Fruit fly (Drosophila melanogaster) whole organism, pupa: ENCODE data around the gene CG5746.

Experiments used
- CG10348 ChIP-seq: fragments of 200-800 bp; sonication (Bioruptor generic); IDR thresholded peaks from 2 replicates; pipeline ENCODE4 v1.3.6; 2022; ENCODE audit warnings: missing biosample characterization, missing genetic modification characterization
- CG12605 ChIP-seq: fragments of 200-800 bp; sonication (Bioruptor generic); IDR thresholded peaks from 2 replicates; pipeline ENCODE4 v1.3.6; 2022; ENCODE audit warnings: missing biosample characterization, missing genetic modification characterization
- CG13204 ChIP-seq: fragments of 200-800 bp; sonication (Bioruptor generic); optimal IDR thresholded peaks from 2 replicates; lab custom pipeline; 2018; ENCODE audit warnings: missing biosample characterization, mild to moderate bottlenecking, missing genetic modification characterization, moderate library complexity
- CG14655 ChIP-seq: fragments of 200-800 bp; sonication (Bioruptor generic); optimal IDR thresholded peaks from 3 replicates; lab custom pipeline; 2017; ENCODE audit warnings: mild to moderate bottlenecking, missing biosample characterization, missing genetic modification reagents, missing genetic modification characterization
- CG15710 ChIP-seq: fragments of 200-800 bp; sonication (Bioruptor generic); optimal IDR thresholded peaks from 2 replicates; lab custom pipeline; 2018; ENCODE audit warnings: missing biosample characterization, mild to moderate bottlenecking, missing genetic modification characterization, moderate library complexity
- CG17806 ChIP-seq: fragments of 200-800 bp; sonication (Bioruptor generic); optimal IDR thresholded peaks from 2 replicates; lab custom pipeline; 2018; ENCODE audit warnings: missing biosample characterization, mild to moderate bottlenecking, missing genetic modification characterization, moderate library complexity
- CG32121 ChIP-seq: fragments of 200-800 bp; sonication (Bioruptor generic); IDR thresholded peaks from 2 replicates; pipeline ENCODE4 v1.3.6; 2022; ENCODE audit warnings: missing biosample characterization, missing genetic modification characterization
- CG34367 ChIP-seq: fragments of 200-800 bp; sonication (Bioruptor generic); optimal IDR thresholded peaks from 2 replicates; lab custom pipeline; 2018; ENCODE audit warnings: missing biosample characterization, mild to moderate bottlenecking, missing genetic modification characterization
- CG4496 ChIP-seq: fragments of 200-800 bp; sonication (Bioruptor generic); IDR thresholded peaks from 3 replicates; pipeline ENCODE4 v1.3.6; 2022; ENCODE audit warnings: missing biosample characterization, missing genetic modification characterization
- CG8159 ChIP-seq: fragments of 200-800 bp; sonication (Bioruptor generic); optimal IDR thresholded peaks from 3 replicates; lab custom pipeline; 2018; ENCODE audit warnings: missing biosample characterization, mild to moderate bottlenecking, missing genetic modification characterization, moderate library complexity
- CG8301 ChIP-seq: fragments of 200-800 bp; sonication (Bioruptor generic); optimal IDR thresholded peaks from 2 replicates; lab custom pipeline; 2018; ENCODE audit warnings: missing biosample characterization, mild to moderate bottlenecking, missing genetic modification characterization
- CG9948 ChIP-seq: fragments of 200-800 bp; sonication (Bioruptor generic); optimal IDR thresholded peaks from 2 replicates; lab custom pipeline; 2018; ENCODE audit warnings: missing biosample characterization, mild to moderate bottlenecking, missing genetic modification characterization, moderate library complexity
- D1 ChIP-seq: fragments of 200-800 bp; sonication (Bioruptor generic); optimal IDR thresholded peaks from 2 replicates; lab custom pipeline; 2018; ENCODE audit warnings: missing biosample characterization, mild to moderate bottlenecking, missing genetic modification characterization, moderate library complexity
- EcR ChIP-seq: fragments of 200-800 bp; sonication (Bioruptor generic); optimal IDR thresholded peaks from 3 replicates; lab custom pipeline; 2019; ENCODE audit warnings: missing biosample characterization, missing genetic modification characterization, mild to moderate bottlenecking, moderate library complexity, missing genetic modification reagents
- Ets98B ChIP-seq: fragments of 200-800 bp; sonication (Bioruptor generic); IDR thresholded peaks from 2 replicates; pipeline ENCODE4 v1.3.6; 2022; ENCODE audit warnings: missing biosample characterization, missing genetic modification characterization
- Pif1A ChIP-seq: fragments of 200-800 bp; sonication (Bioruptor generic); optimal IDR thresholded peaks from 3 replicates; lab custom pipeline; 2016; ENCODE audit warnings: missing biosample characterization, missing genetic modification characterization
- Pif1B ChIP-seq: fragments of 200-800 bp; sonication (Bioruptor generic); optimal IDR thresholded peaks from 3 replicates; lab custom pipeline; 2016; ENCODE audit warnings: missing biosample characterization, missing genetic modification characterization
- Snoo ChIP-seq: fragments of 200-800 bp; sonication (Bioruptor generic); optimal IDR thresholded peaks from 3 replicates; lab custom pipeline; 2017; ENCODE audit warnings: missing biosample characterization, mild to moderate bottlenecking, missing genetic modification characterization, inconsistent platforms
- fd96Ca ChIP-seq: fragments of 200-800 bp; sonication (Bioruptor generic); IDR thresholded peaks from 3 replicates; pipeline ENCODE4 v1.3.6; 2022; ENCODE audit warnings: missing biosample characterization, missing genetic modification characterization
- gl ChIP-seq: fragments of 200-800 bp; sonication (Bioruptor generic); optimal IDR thresholded peaks from 2 replicates; lab custom pipeline; 2018; ENCODE audit warnings: missing biosample characterization, mild to moderate bottlenecking, missing genetic modification characterization
- rn ChIP-seq: fragments of 200-800 bp; sonication (Bioruptor generic); IDR thresholded peaks from 2 replicates; pipeline ENCODE4 v1.3.6; 2022; ENCODE audit warnings: missing biosample characterization, missing genetic modification characterization

The CG5746 gene

dm6 chr3R:24333182-24333808, 15.3 kb downstream of the CG5746 start, which contains the start of the genes Rrp5 and Dis3:
TSS of gene Rrp5 (minus strand) at chr3R:24333316.
TSS of gene Dis3 (plus strand) at chr3R:24333433.
- TF ChIP-seq fd96Ca (GFP tag; lab: Robert Waterston, UW), result peak; percentile 41; the same call in 1 of the 3 replicates
- peak; percentile 35; the same call in 1 of the 3 replicates for TF ChIP-seq CG4496 (GFP tag; lab: Robert Waterston, UW)
- TF ChIP-seq CG32121 (GFP tag; lab: Robert Waterston, UW), result no peak

dm6 chr3R:24320342-24320711, 28.3 kb downstream of the CG5746 start:
- TF ChIP-seq Ets98B (GFP tag; lab: Robert Waterston, UW) (peak; percentile 12; the same call in 1 of the 2 replicates), CG8301 (tag; lab: Kevin White, UChicago) (no peak)

dm6 chr3R:24319632-24320341, 28.8 kb downstream of the CG5746 start:
- TF ChIP-seq CG15710 (tag; lab: Kevin White, UChicago) (peak; percentile 9), CG4496 (GFP tag; lab: Robert Waterston, UW) (0 out of 3 replicates have a peak, but pooled peaks have one; percentile 15), CG13204 (no peak), CG12605 (peak; percentile 32; the same call in 1 of the 2 replicates), CG10348 (GFP tag; lab: Robert Waterston, UW) (no peak), Ets98B (GFP tag; lab: Robert Waterston, UW) (0 out of 2 replicates have a peak, but pooled peaks have one; percentile 6), fd96Ca (GFP tag; lab: Robert Waterston, UW) (no peak), gl (tag; lab: Kevin White, UChicago) (peak; percentile 39), EcR (peak; percentile 71)

dm6 chr3R:24319083-24319381, 29.6 kb downstream of the CG5746 start:
- TF ChIP-seq CG15710 (tag; lab: Kevin White, UChicago), result no peak
- TF ChIP-seq D1 (tag; lab: Kevin White, UChicago), result no peak
- no peak for TF ChIP-seq Snoo
- TF ChIP-seq CG10348 (GFP tag; lab: Robert Waterston, UW), result no peak

- TF ChIP-seq CG4496 (GFP tag; lab: Robert Waterston, UW), result 0 out of 3 replicates have a peak, but pooled peaks have one; percentile 8
- no peak for TF ChIP-seq CG15710 (tag; lab: Kevin White, UChicago)
- TF ChIP-seq Ets98B (GFP tag; lab: Robert Waterston, UW), result no peak; the same call in none of the 2 replicates
- no peak for TF ChIP-seq CG8301 (tag; lab: Kevin White, UChicago)
- peak; percentile 20; the same call in 1 of the 2 replicates for TF ChIP-seq rn
- no peak for TF ChIP-seq CG34367 (tag; lab: Kevin White, UChicago)
- TF ChIP-seq CG32121 (GFP tag; lab: Robert Waterston, UW), result 0 out of 2 replicates have a peak, but pooled peaks have one; percentile 50
- TF ChIP-seq CG13204, result no peak
- TF ChIP-seq CG9948, result no peak
- TF ChIP-seq EcR, result no peak
- no peak for TF ChIP-seq Pif1A (GFP tag; lab: Kevin White, UChicago)
- no peak for TF ChIP-seq CG10348 (GFP tag; lab: Robert Waterston, UW)
- no peak for TF ChIP-seq D1 (tag; lab: Kevin White, UChicago)
- no peak for TF ChIP-seq CG14655
- no peak for TF ChIP-seq CG17806 (tag; lab: Kevin White, UChicago)
- no peak for TF ChIP-seq gl (tag; lab: Kevin White, UChicago)
- TF ChIP-seq Snoo, result no peak
- TF ChIP-seq CG12605, result peak; percentile 8; the same call in 1 of the 2 replicates
- TF ChIP-seq Pif1B (GFP tag; lab: Kevin White, UChicago), result no peak
- TF ChIP-seq CG8159 (tag; lab: Kevin White, UChicago), result peak; percentile 15
- peak; percentile 21; the same call in 1 of the 3 replicates for TF ChIP-seq fd96Ca (GFP tag; lab: Robert Waterston, UW)
- TF ChIP-seq, all 21 proteins: peak for 6
Measured at dm6 chr3R:24318217-24319082, 30.1 kb downstream of the CG5746 start, which contains the start of the genes Nab2 and BRWD3. TSS of gene Nab2 (minus strand) at chr3R:24318419. TSS of gene BRWD3 (plus strand) at chr3R:24319000.

- TF ChIP-seq CG17806 (tag; lab: Kevin White, UChicago) (no peak), Snoo (no peak), CG10348 (GFP tag; lab: Robert Waterston, UW) (no peak), EcR (no peak)
Measured at dm6 chr3R:24303060-24303459, 45.5 kb downstream of the CG5746 start.
